Worm (Caenorhabditis elegans): ENCODE data around the gene shpk-1.

- TF ChIP-seq sptf-2 (GFP tag; optimal IDR thresholded peaks at IDR 0.05) (no peak), efl-1 (GFP tag; optimal IDR thresholded peaks at IDR 0.05) (no peak), madf-6 (GFP tag; IDR thresholded peaks at IDR 0.05) (no peak), chd-7 (tag; optimal IDR thresholded peaks at IDR 0.05) (no peak), nhr-90 (tag; optimal IDR thresholded peaks at IDR 0.05) (no peak), zfh-2 (GFP tag; conservative IDR thresholded peaks at IDR 0.05) (no peak), ztf-28 (GFP tag; IDR thresholded peaks at IDR 0.05) (no peak), nhr-179 (tag; optimal IDR thresholded peaks at IDR 0.05) (no peak)
Observed at ce11 chrIII:13652010-13652409, 44.2 kb downstream of the shpk-1 start.

All from whole organism, young adult.